Worm (Caenorhabditis elegans): ENCODE measurements around the gene pmt-2.

- TF ChIP-seq ceh-36 (tag; optimal IDR thresholded peaks at IDR 0.05) = no peak
- TF ChIP-seq tra-4 (tag; optimal IDR thresholded peaks at IDR 0.05) = no peak
- no peak for TF ChIP-seq ama-1 (optimal IDR thresholded peaks at IDR 0.05)
- no peak for TF ChIP-seq hnd-1 (tag; optimal IDR thresholded peaks at IDR 0.05)
- no peak for TF ChIP-seq hmbx-1 (tag; optimal IDR thresholded peaks at IDR 0.05)
- TF ChIP-seq hmg-4 (GFP tag; optimal IDR thresholded peaks at IDR 0.05) = no peak
- no peak for TF ChIP-seq flt-1 (GFP tag; IDR thresholded peaks at IDR 0.05)
- TF ChIP-seq aly-1 (tag; optimal IDR thresholded peaks at IDR 0.05) = no peak
- no peak for TF ChIP-seq scrt-1 (GFP tag; IDR thresholded peaks at IDR 0.05)
- TF ChIP-seq sea-1 (GFP tag; conservative IDR thresholded peaks at IDR 0.05) = no peak
- TF ChIP-seq ets-7 (tag; optimal IDR thresholded peaks at IDR 0.05) = no peak
- TF ChIP-seq pes-1 (GFP tag; IDR thresholded peaks at IDR 0.05) = no peak
- no peak for TF ChIP-seq ceh-13 (GFP tag; optimal IDR thresholded peaks at IDR 0.05)
These were observed 29.2 kb upstream of the pmt-2 start for ce11 chrV:4599225-4599624.
